Fruit fly (Drosophila melanogaster) whole organism, embryonic: ENCODE results near the gene Gbeta76C.
A peak's percentile ranks its signal among the peaks of the same experiment; 100 is the strongest.

Source experiments
- Aef1 ChIP-seq: fragments of 200-800 bp; sonication (Bioruptor generic); IDR thresholded peaks from 3 replicates; pipeline ENCODE4 v1.3.6; 2022; ENCODE audit warnings: missing biosample characterization, missing genetic modification characterization
- BEAF-32 ChIP-seq: fragments of 200-800 bp; sonication (Bioruptor generic); optimal IDR thresholded peaks from 3 replicates; lab custom pipeline; 2017; ENCODE audit warnings: missing biosample characterization, missing genetic modification characterization, mild to moderate bottlenecking, moderate library complexity, missing genetic modification reagents
- Bdp1 ChIP-seq: fragments of 200-800 bp; sonication (Bioruptor generic); optimal IDR thresholded peaks from 3 replicates; lab custom pipeline; 2016; ENCODE audit warnings: missing biosample characterization, missing genetic modification characterization
- CG10147 ChIP-seq: fragments of 200-800 bp; sonication (Bioruptor generic); optimal IDR thresholded peaks from 2 replicates; lab custom pipeline; 2019; ENCODE audit warnings: missing biosample characterization, mild to moderate bottlenecking, missing genetic modification characterization, moderate library complexity
- CG12391 ChIP-seq: fragments of 200-800 bp; sonication (Bioruptor generic); optimal IDR thresholded peaks from 3 replicates; lab custom pipeline; 2018; ENCODE audit warnings: missing biosample characterization, mild to moderate bottlenecking, missing genetic modification characterization, moderate library complexity
- CG12659 ChIP-seq: fragments of 200-800 bp; sonication (Bioruptor generic); optimal IDR thresholded peaks from 3 replicates; lab custom pipeline; 2017; ENCODE audit warnings: mild to moderate bottlenecking, missing biosample characterization, missing genetic modification reagents, missing genetic modification characterization
- CG12744 ChIP-seq: fragments of 200-800 bp; sonication (Bioruptor generic); optimal IDR thresholded peaks from 2 replicates; lab custom pipeline; 2016; ENCODE audit warnings: missing biosample characterization, missing genetic modification characterization
- CG13287 ChIP-seq: fragments of 200-800 bp; sonication (Bioruptor generic); IDR thresholded peaks from 2 replicates; pipeline ENCODE4 v1.3.6; 2022; ENCODE audit warnings: missing biosample characterization, missing genetic modification characterization; ENCODE audit not compliant: partially characterized antibody
- CG15011 ChIP-seq: fragments of 200-800 bp; sonication (Bioruptor generic); optimal IDR thresholded peaks from 3 replicates; lab custom pipeline; 2018; ENCODE audit warnings: missing biosample characterization, mild to moderate bottlenecking, missing genetic modification characterization
- CG15269 ChIP-seq: fragments of 200-800 bp; sonication (Bioruptor generic); optimal IDR thresholded peaks from 2 replicates; lab custom pipeline; 2018; ENCODE audit warnings: missing biosample characterization, mild to moderate bottlenecking, missing genetic modification characterization, moderate library complexity
- CG16779 ChIP-seq: fragments of 200-800 bp; sonication (Bioruptor generic); IDR thresholded peaks from 2 replicates; pipeline ENCODE4 v1.3.6; 2022; ENCODE audit warnings: missing biosample characterization, missing genetic modification characterization
- CG17328 ChIP-seq: fragments of 200-800 bp; sonication (Bioruptor generic); IDR thresholded peaks from 2 replicates; pipeline ENCODE4 v1.3.6; 2022; ENCODE audit warnings: missing biosample characterization, missing genetic modification characterization
- CG17568 ChIP-seq: fragments of 200-800 bp; sonication (Bioruptor generic); optimal IDR thresholded peaks from 2 replicates; lab custom pipeline; 2018; ENCODE audit warnings: missing biosample characterization, mild to moderate bottlenecking, missing genetic modification characterization, moderate library complexity
- CG17612 ChIP-seq: fragments of 200-800 bp; sonication (Bioruptor generic); IDR thresholded peaks from 2 replicates; pipeline ENCODE4 v1.3.6; 2022; ENCODE audit warnings: missing biosample characterization, missing genetic modification characterization
- CG17802 ChIP-seq: fragments of 200-800 bp; sonication (Bioruptor generic); optimal IDR thresholded peaks from 2 replicates; lab custom pipeline; 2018; ENCODE audit warnings: missing biosample characterization, mild to moderate bottlenecking, missing genetic modification characterization, moderate library complexity
- CG18476 ChIP-seq: fragments of 200-800 bp; sonication (Bioruptor generic); optimal IDR thresholded peaks from 2 replicates; lab custom pipeline; 2016; ENCODE audit warnings: missing biosample characterization, mild to moderate bottlenecking, missing genetic modification characterization
- CG2202 ChIP-seq: fragments of 200-800 bp; sonication (Bioruptor generic); optimal IDR thresholded peaks from 2 replicates; lab custom pipeline; 2018; ENCODE audit warnings: missing biosample characterization, mild to moderate bottlenecking, missing genetic modification characterization
- CG2875 ChIP-seq: fragments of 200-800 bp; sonication (Bioruptor generic); optimal IDR thresholded peaks from 2 replicates; lab custom pipeline; 2017; ENCODE audit warnings: missing biosample characterization, mild to moderate bottlenecking, missing genetic modification characterization, missing genetic modification reagents
- CG30020 ChIP-seq: fragments of 200-800 bp; optimal IDR thresholded peaks from 2 replicates; lab custom pipeline; 2019; ENCODE audit warnings: missing biosample characterization, mild to moderate bottlenecking, missing genetic modification characterization, moderate library complexity
- CG3847 ChIP-seq: fragments of 200-800 bp; sonication (Bioruptor generic); IDR thresholded peaks from 2 replicates; pipeline ENCODE4 v1.3.6; 2022; ENCODE audit warnings: missing biosample characterization, missing genetic modification characterization
- CG43689 ChIP-seq: fragments of 200-800 bp; sonication (Bioruptor generic); IDR thresholded peaks from 2 replicates; pipeline ENCODE4 v1.3.6; 2022; ENCODE audit warnings: missing biosample characterization, missing genetic modification characterization
- CG6272 ChIP-seq: fragments of 200-800 bp; sonication (Bioruptor generic); IDR thresholded peaks from 2 replicates; pipeline ENCODE4 v1.3.6; 2022; ENCODE audit warnings: missing biosample characterization, missing genetic modification characterization
- CG7357 ChIP-seq: fragments of 200-800 bp; sonication (Bioruptor generic); IDR thresholded peaks from 3 replicates; pipeline ENCODE4 v1.3.6; 2022; ENCODE audit warnings: missing biosample characterization, missing genetic modification characterization
- CG7786 ChIP-seq: fragments of 200-800 bp; sonication (Bioruptor generic); optimal IDR thresholded peaks from 2 replicates; lab custom pipeline; 2016; ENCODE audit warnings: missing biosample characterization, missing genetic modification characterization
- CG8281 ChIP-seq: fragments of 200-800 bp; sonication (Bioruptor generic); optimal IDR thresholded peaks from 2 replicates; lab custom pipeline; 2018; ENCODE audit warnings: missing biosample characterization, mild to moderate bottlenecking, missing genetic modification characterization, moderate library complexity
- CG9609 ChIP-seq: fragments of 200-800 bp; sonication (Bioruptor generic); optimal IDR thresholded peaks from 3 replicates; lab custom pipeline; 2016; ENCODE audit warnings: missing biosample characterization, missing genetic modification characterization
- CTCF ChIP-seq: fragments of 200-800 bp; sonication (Bioruptor generic); optimal IDR thresholded peaks from 2 replicates; lab custom pipeline; 2017; ENCODE audit warnings: missing biosample characterization, mild to moderate bottlenecking, missing genetic modification characterization, moderate library complexity
- Lpt ChIP-seq: fragments of >200 bp; optimal IDR thresholded peaks from 2 replicates; lab custom pipeline; 2018; ENCODE audit warnings: missing biosample characterization, missing genetic modification characterization
- MBD-R2 ChIP-seq: fragments of 200-800 bp; sonication (Bioruptor generic); IDR thresholded peaks from 2 replicates; pipeline ENCODE4 v1.3.6; 2022; ENCODE audit warnings: missing biosample characterization, missing genetic modification characterization
- Mad ChIP-seq: fragments of 200-800 bp; sonication (Bioruptor generic); optimal IDR thresholded peaks from 2 replicates; lab custom pipeline; 2016; ENCODE audit warnings: missing biosample characterization, missing genetic modification characterization
- NFAT ChIP-seq: fragments of 200-800 bp; sonication (Bioruptor generic); IDR thresholded peaks from 2 replicates; pipeline ENCODE4 v1.3.6; 2022; ENCODE audit warnings: missing biosample characterization, missing genetic modification characterization
- Oaz ChIP-seq: fragments of 200-800 bp; sonication (Bioruptor generic); IDR thresholded peaks from 2 replicates; pipeline ENCODE4 v1.3.6; 2022; ENCODE audit warnings: missing biosample characterization, missing genetic modification characterization
- Opbp ChIP-seq: fragments of 200-800 bp; sonication (Bioruptor generic); IDR thresholded peaks from 3 replicates; pipeline ENCODE4 v1.3.6; 2022; ENCODE audit warnings: missing biosample characterization, missing genetic modification characterization; ENCODE audit not compliant: partially characterized antibody
- Optix ChIP-seq: fragments of 200-800 bp; sonication (Bioruptor generic); IDR thresholded peaks from 3 replicates; pipeline ENCODE4 v1.3.6; 2022; ENCODE audit warnings: missing biosample characterization, missing genetic modification characterization
- Ptx1 ChIP-seq: fragments of 200-800 bp; sonication (Bioruptor generic); IDR thresholded peaks from 2 replicates; pipeline ENCODE4 v1.3.6; 2022; ENCODE audit warnings: missing biosample characterization, missing genetic modification characterization
- Side ChIP-seq: fragments of 200-800 bp; sonication (Bioruptor generic); optimal IDR thresholded peaks from 2 replicates; lab custom pipeline; 2016; ENCODE audit warnings: missing biosample characterization, missing genetic modification characterization
- abd-A ChIP-seq: fragments of 200-800 bp; sonication (Bioruptor generic); optimal IDR thresholded peaks from 3 replicates; lab custom pipeline; 2019; ENCODE audit warnings: missing biosample characterization, mild to moderate bottlenecking, missing genetic modification characterization, moderate library complexity
- amos ChIP-seq: fragments of 200-800 bp; sonication (Bioruptor generic); IDR thresholded peaks from 2 replicates; pipeline ENCODE4 v1.3.6; 2022; ENCODE audit warnings: missing biosample characterization, missing genetic modification characterization; ENCODE audit not compliant: partially characterized antibody
- ara ChIP-seq: fragments of 200-800 bp; sonication (Bioruptor generic); IDR thresholded peaks from 2 replicates; pipeline ENCODE4 v1.3.6; 2022; ENCODE audit warnings: missing biosample characterization, missing genetic modification characterization
- bigmax ChIP-seq: fragments of 200-800 bp; sonication (Bioruptor generic); optimal IDR thresholded peaks from 2 replicates; lab custom pipeline; 2018; ENCODE audit warnings: missing biosample characterization, mild to moderate bottlenecking, missing genetic modification characterization
- cad ChIP-seq: fragments of >200 bp; optimal IDR thresholded peaks from 2 replicates; lab custom pipeline; 2017; ENCODE audit warnings: missing biosample characterization, missing genetic modification characterization
- crol ChIP-seq: fragments of 200-800 bp; sonication (Bioruptor generic); IDR thresholded peaks from 2 replicates; pipeline ENCODE4 v1.3.6; 2022; ENCODE audit warnings: missing biosample characterization, missing genetic modification characterization
- gcm2 ChIP-seq: fragments of 200-800 bp; sonication (Bioruptor generic); optimal IDR thresholded peaks from 2 replicates; lab custom pipeline; 2016; ENCODE audit warnings: missing biosample characterization, missing genetic modification characterization
- jigr1 ChIP-seq: fragments of 200-800 bp; sonication (Bioruptor generic); IDR thresholded peaks from 3 replicates; pipeline ENCODE4 v1.3.6; 2022; ENCODE audit warnings: missing biosample characterization, missing genetic modification characterization
- knrl ChIP-seq: fragments of 200-800 bp; sonication (Bioruptor generic); IDR thresholded peaks from 3 replicates; pipeline ENCODE4 v1.3.6; 2022; ENCODE audit warnings: missing biosample characterization, missing genetic modification characterization; ENCODE audit not compliant: partially characterized antibody
- sr ChIP-seq: fragments of 200-800 bp; sonication (Bioruptor generic); IDR thresholded peaks from 3 replicates; pipeline ENCODE4 v1.3.6; 2022; ENCODE audit warnings: missing biosample characterization, missing genetic modification characterization
- tin ChIP-seq: fragments of 200-800 bp; sonication (Bioruptor generic); optimal IDR thresholded peaks from 3 replicates; lab custom pipeline; 2016; ENCODE audit warnings: missing biosample characterization, missing genetic modification characterization
- tna ChIP-seq: fragments of 200-800 bp; sonication (Bioruptor generic); IDR thresholded peaks from 2 replicates; pipeline ENCODE4 v1.3.6; 2022; ENCODE audit warnings: missing biosample characterization, missing genetic modification characterization; ENCODE audit not compliant: partially characterized antibody
- unc-4 ChIP-seq: fragments of 200-800 bp; sonication (Bioruptor generic); IDR thresholded peaks from 2 replicates; pipeline ENCODE4 v1.3.6; 2022; ENCODE audit warnings: missing biosample characterization, missing genetic modification characterization; ENCODE audit not compliant: partially characterized antibody
- vnd ChIP-seq: fragments of 200-800 bp; sonication (Bioruptor generic); IDR thresholded peaks from 3 replicates; pipeline ENCODE4 v1.3.6; 2022; ENCODE audit warnings: missing biosample characterization, missing genetic modification characterization; ENCODE audit not compliant: partially characterized antibody
- z ChIP-seq: fragments of 200-800 bp; sonication (Bioruptor generic); IDR thresholded peaks from 3 replicates; pipeline ENCODE4 v1.3.6; 2022; ENCODE audit warnings: missing biosample characterization, missing genetic modification characterization
- zfh1 ChIP-seq: fragments of 200-800 bp; sonication (Bioruptor generic); IDR thresholded peaks from 3 replicates; pipeline ENCODE4 v1.3.6; 2022; ENCODE audit warnings: missing biosample characterization, missing genetic modification characterization

Gene Gbeta76C

dm6 chr3L:19687200-19687687 is at the start of gene Gbeta76C, which contains the start of gene CG8765 (continued):
- TF ChIP-seq CG12391 (tag; lab: Kevin White, UChicago): peak; percentile 40
- no peak for TF ChIP-seq CG8281
- no peak for TF ChIP-seq gcm2
- no peak for TF ChIP-seq CG17568 (GFP tag; lab: Kevin White, UChicago)
- no peak for TF ChIP-seq Optix
- no peak for TF ChIP-seq crol (GFP tag; lab: Robert Waterston, UW)
- peak; percentile 96 for TF ChIP-seq MBD-R2 (GFP tag; lab: Robert Waterston, UW)
- TF ChIP-seq vnd (GFP tag; lab: Robert Waterston, UW): no peak
- TF ChIP-seq CG16779 (GFP tag; lab: Robert Waterston, UW): no peak
- TF ChIP-seq CG17802 (tag; lab: Kevin White, UChicago): no peak
- TF ChIP-seq amos: peak; percentile 60
- peak; percentile 64 for TF ChIP-seq CG12744 (GFP tag; lab: Kevin White, UChicago)
- TF ChIP-seq Mad: no peak
- no peak for TF ChIP-seq CG15269 (tag; lab: Kevin White, UChicago)
- peak; percentile 74 for TF ChIP-seq CG12659 (GFP tag; lab: Kevin White, UChicago)
- TF ChIP-seq CTCF (GFP tag; lab: Kevin White, UChicago): no peak
- TF ChIP-seq CG13287 (GFP tag; lab: Robert Waterston, UW): peak; percentile 74
- TF ChIP-seq Aef1: no peak
- TF ChIP-seq CG2202 (tag; lab: Kevin White, UChicago): no peak
- no peak for TF ChIP-seq CG17612
- TF ChIP-seq CG30020 (tag; lab: Kevin White, UChicago): no peak
- TF ChIP-seq CG10147: no peak
- no peak for TF ChIP-seq CG43689 (GFP tag; lab: Robert Waterston, UW)
- TF ChIP-seq sr (GFP tag; lab: Robert Waterston, UW): no peak
- no peak for TF ChIP-seq Bdp1 (GFP tag; lab: Kevin White, UChicago)
- no peak for TF ChIP-seq jigr1 (GFP tag; lab: Robert Waterston, UW)
- TF ChIP-seq CG18476 (GFP tag; lab: Kevin White, UChicago): no peak
- TF ChIP-seq Ptx1 (GFP tag; lab: Robert Waterston, UW): peak; percentile 39; the same call in 1 of the 2 replicates
- peak; percentile 55; the same call in 1 of the 3 replicates for TF ChIP-seq knrl (GFP tag; lab: Robert Waterston, UW)
- TF ChIP-seq CG7357 (GFP tag; lab: Robert Waterston, UW): no peak
- peak; percentile 26 for TF ChIP-seq CG2875
- peak; percentile 53 for TF ChIP-seq Side (GFP tag; lab: Kevin White, UChicago)
- peak; percentile 16 for TF ChIP-seq tin (GFP tag; lab: Kevin White, UChicago)
- TF ChIP-seq BEAF-32 (GFP tag; lab: Kevin White, UChicago): peak; percentile 54
- no peak for TF ChIP-seq CG6272 (GFP tag; lab: Robert Waterston, UW)
- TF ChIP-seq z (GFP tag; lab: Robert Waterston, UW): peak; percentile 27; the same call in 1 of the 3 replicates
- no peak for TF ChIP-seq abd-A (tag; lab: Kevin White, UChicago)
- TF ChIP-seq Oaz (GFP tag; lab: Robert Waterston, UW): no peak
- TF ChIP-seq CG17328 (GFP tag; lab: Robert Waterston, UW): peak; percentile 12; the same call in 1 of the 2 replicates
- no peak for TF ChIP-seq cad (GFP tag; lab: Kevin White, UChicago)
- peak; percentile 50 for TF ChIP-seq CG9609 (GFP tag; lab: Kevin White, UChicago)
- TF ChIP-seq NFAT (GFP tag; lab: Robert Waterston, UW): peak; percentile 74
- TF ChIP-seq Opbp (GFP tag; lab: Robert Waterston, UW): peak; percentile 77; the same call in 2 of the 3 replicates
- TF ChIP-seq zfh1 (GFP tag; lab: Robert Waterston, UW): no peak
- no peak for TF ChIP-seq bigmax (GFP tag; lab: Kevin White, UChicago)
- TF ChIP-seq ara (GFP tag; lab: Robert Waterston, UW): no peak
- TF ChIP-seq CG7786 (GFP tag; lab: Kevin White, UChicago): peak; percentile 13
- no peak for TF ChIP-seq Lpt (GFP tag; lab: Kevin White, UChicago)
- TF ChIP-seq unc-4 (GFP tag; lab: Robert Waterston, UW): peak; percentile 60
- TF ChIP-seq tna (GFP tag; lab: Robert Waterston, UW): no peak; the same call in 1 of the 2 replicates
- no peak for TF ChIP-seq CG15011 (GFP tag; lab: Kevin White, UChicago)
- peak; percentile 88 for TF ChIP-seq CG3847 (GFP tag; lab: Robert Waterston, UW)
